Worm (Caenorhabditis elegans) whole organism, early embryonic: Measurements from ENCODE around the gene Y50D4A.6.

Experiments used
- B0310.2 ChIP-seq: sonication (generic microtip); optimal IDR thresholded peaks from 2 replicates; lab custom pipeline; 2016; ENCODE audit warnings: mild to moderate bottlenecking, missing genetic modification characterization, missing compliant biosample characterization
- F13C5.2 ChIP-seq: sonication (generic microtip); optimal IDR thresholded peaks from 2 replicates; lab custom pipeline; 2017; ENCODE audit warnings: mild to moderate bottlenecking, missing genetic modification characterization, inconsistent platforms, missing compliant biosample characterization
- aly-1 ChIP-seq: sonication (generic microtip); optimal IDR thresholded peaks from 2 replicates; lab custom pipeline; 2016; ENCODE audit warnings: missing genetic modification characterization, missing compliant biosample characterization
- ama-1 ChIP-seq: fragments of 150-350 bp; optimal IDR thresholded peaks from 2 replicates; lab custom pipeline; 2014
- ceh-13 ChIP-seq: fragments of 200-800 bp; sonication (Bioruptor generic); optimal IDR thresholded peaks from 2 replicates; lab custom pipeline; 2018; ENCODE audit warnings: mild to moderate bottlenecking, missing genetic modification characterization, missing compliant biosample characterization
- ceh-36 ChIP-seq: sonication (generic microtip); optimal IDR thresholded peaks from 2 replicates; lab custom pipeline; 2016; ENCODE audit warnings: missing genetic modification characterization, inconsistent platforms, missing compliant biosample characterization
- ets-7 ChIP-seq: sonication (generic microtip); optimal IDR thresholded peaks from 2 replicates; lab custom pipeline; 2016; ENCODE audit warnings: missing genotype, missing genetic modification characterization, missing compliant biosample characterization
- flt-1 ChIP-seq: fragments of 200-800 bp; sonication (Bioruptor generic); IDR thresholded peaks from 2 replicates; pipeline ENCODE4 v1.3.6; 2022; ENCODE audit warnings: missing genetic modification characterization, missing compliant biosample characterization
- hmbx-1 ChIP-seq: sonication (generic microtip); optimal IDR thresholded peaks from 2 replicates; lab custom pipeline; 2016; ENCODE audit warnings: mild to moderate bottlenecking, missing genetic modification characterization, missing compliant biosample characterization
- hmg-4 ChIP-seq: fragments of 200-800 bp; sonication (Bioruptor generic); optimal IDR thresholded peaks from 2 replicates; lab custom pipeline; 2018; ENCODE audit warnings: mild to moderate bottlenecking, missing genetic modification characterization, missing compliant biosample characterization
- hnd-1 ChIP-seq: sonication (generic microtip); optimal IDR thresholded peaks from 2 replicates; lab custom pipeline; 2016; ENCODE audit warnings: missing genetic modification characterization, missing compliant biosample characterization
- pes-1 ChIP-seq: fragments of 200-800 bp; sonication (Bioruptor generic); IDR thresholded peaks from 2 replicates; pipeline ENCODE4 v1.3.6; 2022; ENCODE audit warnings: missing genetic modification reagents, missing genetic modification characterization, missing compliant biosample characterization
- scrt-1 ChIP-seq: fragments of 200-800 bp; sonication (Bioruptor generic); IDR thresholded peaks from 2 replicates; pipeline ENCODE4 v1.3.6; 2022; ENCODE audit warnings: missing genetic modification characterization, missing compliant biosample characterization
- sea-1 ChIP-seq: fragments of 200-800 bp; sonication (Bioruptor generic); conservative IDR thresholded peaks from 2 replicates; pipeline ENCODE4 v1.3.6; 2022; ENCODE audit warnings: missing genetic modification characterization, missing compliant biosample characterization
- tbx-11 ChIP-seq: fragments of 200-800 bp; sonication (Bioruptor generic); IDR thresholded peaks from 2 replicates; pipeline ENCODE4 v1.3.6; 2022; ENCODE audit warnings: missing genetic modification characterization, missing compliant biosample characterization
- tbx-37 ChIP-seq: fragments of 200-800 bp; sonication (Bioruptor generic); conservative IDR thresholded peaks from 2 replicates; pipeline ENCODE4 v1.3.6; 2022; ENCODE audit warnings: missing genetic modification reagents, missing genetic modification characterization, missing compliant biosample characterization
- tra-4 ChIP-seq: sonication (generic microtip); optimal IDR thresholded peaks from 2 replicates; lab custom pipeline; 2017; ENCODE audit warnings: missing genetic modification characterization, missing compliant biosample characterization

Y50D4A.6 gene

ce11 chrV:1165090-1165761 is 33.8 kb downstream of the Y50D4A.6 start, which contains the start of gene ptr-16:
TSS of gene ptr-16 (plus strand) at chrV:1165711.
- TF ChIP-seq ceh-36 (tag; lab: Kevin White, UChicago) = peak; percentile 86
- TF ChIP-seq ceh-13 = no peak

DNA sequence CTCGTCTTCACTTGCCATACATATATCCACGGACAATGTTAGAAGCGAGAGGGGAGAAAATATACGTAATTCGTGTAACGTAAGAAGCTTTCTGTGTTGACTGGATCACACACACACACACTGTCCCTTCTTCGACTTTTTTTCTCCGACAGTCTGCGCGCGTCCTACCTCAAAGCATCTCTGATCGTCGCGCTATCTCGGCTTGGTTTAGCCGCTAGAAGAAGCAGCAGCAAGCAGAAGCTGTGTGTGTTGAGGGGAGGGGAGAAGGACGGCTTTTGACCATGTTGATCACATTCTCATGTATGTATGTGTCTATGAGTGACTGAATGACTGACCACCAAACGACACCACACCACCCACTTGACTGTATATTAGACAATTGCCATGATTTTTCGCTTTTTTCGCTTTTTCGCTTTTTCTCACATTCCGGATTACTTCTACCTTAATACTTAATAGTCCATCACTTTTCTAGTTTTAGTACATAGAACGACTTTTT is 34.8 kb downstream of the Y50D4A.6 start, which contains the start of gene T21H3.5:
Gene T21H3.5, minus strand, starts transcription at position 98 of the 496 bp plus-strand sequence.
- no peak for TF ChIP-seq hnd-1
- no peak for TF ChIP-seq F13C5.2 (tag; lab: Kevin White, UChicago)

- TF ChIP-seq hmbx-1 (tag; lab: Kevin White, UChicago) (no peak), ceh-36 (tag; lab: Kevin White, UChicago) (peak; percentile 65)
These were observed 38.4 kb downstream of the Y50D4A.6 start for ce11 chrV:1160716-1161115.

DNA sequence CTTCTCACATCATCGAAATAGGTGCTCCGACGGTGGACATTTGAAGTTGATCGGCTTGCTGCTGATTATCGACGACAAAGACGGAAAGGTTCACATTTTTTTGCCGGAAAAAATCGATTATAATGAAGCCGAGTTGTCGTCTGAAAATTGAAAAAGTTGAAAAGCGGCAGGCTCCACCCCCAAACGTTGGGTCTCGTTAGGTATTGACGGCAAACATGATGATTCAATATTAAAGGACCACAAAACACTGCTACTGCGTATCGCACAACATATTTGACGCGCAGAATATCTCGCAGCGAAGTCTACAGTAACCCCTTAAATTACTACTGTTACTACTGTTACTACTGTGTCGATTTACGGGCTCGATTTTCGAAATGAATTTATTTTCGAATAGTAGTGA is 40.8 kb downstream of the Y50D4A.6 start:
- no peak for TF ChIP-seq flt-1
- peak; percentile 41; the same call in 1 of the 2 replicates for TF ChIP-seq scrt-1
- TF ChIP-seq ama-1 = peak; percentile 75

DNA sequence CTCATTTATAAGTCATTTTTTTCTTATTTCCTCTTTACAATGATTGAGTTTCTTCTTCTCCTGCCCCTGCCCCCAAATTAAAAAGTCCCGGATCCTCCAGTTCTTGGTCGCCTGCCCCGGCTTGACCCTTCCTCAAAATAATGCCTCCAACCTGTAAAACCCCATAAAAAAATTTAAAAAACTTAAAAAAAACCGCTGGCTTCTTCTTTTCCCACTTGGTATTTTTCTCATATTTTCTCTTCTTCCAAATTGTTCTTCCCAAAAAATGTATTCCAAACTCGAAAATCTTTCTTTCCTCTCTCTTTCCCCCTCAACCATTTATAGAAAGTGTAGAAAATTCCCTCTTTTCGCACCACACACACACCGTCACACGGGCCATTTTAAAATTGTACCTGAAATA is 41.6 kb downstream of the Y50D4A.6 start:
- TF ChIP-seq scrt-1 = no peak
- no peak for TF ChIP-seq ets-7 (tag; lab: Kevin White, UChicago)
- no peak for TF ChIP-seq sea-1 (GFP tag; lab: Robert Waterston, UW)
- no peak for TF ChIP-seq hnd-1
- no peak for TF ChIP-seq tbx-37
- TF ChIP-seq ama-1 = no peak
- TF ChIP-seq B0310.2 = no peak
- no peak for TF ChIP-seq tra-4
- TF ChIP-seq aly-1 (tag; lab: Kevin White, UChicago) = no peak
- no peak for TF ChIP-seq hmbx-1 (tag; lab: Kevin White, UChicago)
- no peak for TF ChIP-seq tbx-11 (GFP tag; lab: Robert Waterston, UW)
- no peak for TF ChIP-seq ceh-13

ce11 chrV:1156431-1156830 is 42.6 kb downstream of the Y50D4A.6 start:
- no peak for TF ChIP-seq scrt-1
- no peak for TF ChIP-seq ama-1
- TF ChIP-seq sea-1 (GFP tag; lab: Robert Waterston, UW) = no peak
- TF ChIP-seq tra-4 = no peak
- no peak for TF ChIP-seq hmbx-1 (tag; lab: Kevin White, UChicago)
- no peak for TF ChIP-seq B0310.2

- TF ChIP-seq hnd-1 (no peak), scrt-1 (no peak), tbx-37 (no peak), F13C5.2 (tag; lab: Kevin White, UChicago) (no peak), ama-1 (no peak), aly-1 (tag; lab: Kevin White, UChicago) (no peak), flt-1 (no peak), hmg-4 (no peak), tra-4 (no peak), tbx-11 (GFP tag; lab: Robert Waterston, UW) (no peak), hmbx-1 (tag; lab: Kevin White, UChicago) (no peak), ets-7 (tag; lab: Kevin White, UChicago) (no peak), sea-1 (GFP tag; lab: Robert Waterston, UW) (no peak), B0310.2 (no peak)
These were observed 43.2 kb downstream of the Y50D4A.6 start, which contains the start of gene cmd-1 for ce11 chrV:1155914-1156313. TSS of gene cmd-1 (plus strand) at chrV:1156271.

ce11 chrV:1154472-1155278 is 44.4 kb downstream of the Y50D4A.6 start:
- TF ChIP-seq hmg-4 = no peak
- peak; percentile 14 for TF ChIP-seq ceh-36 (tag; lab: Kevin White, UChicago)

DNA sequence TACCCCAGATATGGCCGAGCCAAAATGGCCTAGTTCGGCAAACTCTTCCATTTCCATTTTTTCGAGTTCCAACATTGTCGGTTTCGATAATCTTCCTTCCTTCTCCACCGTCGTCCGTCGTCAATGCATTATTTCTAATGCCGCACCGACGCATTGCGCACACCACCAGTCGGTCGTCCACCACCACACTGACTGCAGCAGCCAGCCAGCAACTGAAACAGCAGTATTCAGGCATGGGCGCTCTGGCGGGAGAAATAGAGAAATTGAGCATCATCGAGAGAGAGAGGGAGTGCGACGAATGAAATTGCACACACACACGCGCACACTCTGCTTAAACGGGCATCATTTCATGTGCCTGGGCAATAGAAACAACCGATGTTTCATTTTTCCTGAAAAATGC is 45.1 kb downstream of the Y50D4A.6 start:
- 0 out of 2 replicates have a peak, but pooled peaks have one; percentile 43 for TF ChIP-seq scrt-1
- TF ChIP-seq flt-1 = no peak
- peak; percentile 44 for TF ChIP-seq F13C5.2 (tag; lab: Kevin White, UChicago)
- TF ChIP-seq tbx-37 = 0 out of 2 replicates have a peak, but pooled peaks have one; percentile 16
- TF ChIP-seq ets-7 (tag; lab: Kevin White, UChicago) = no peak
- no peak for TF ChIP-seq B0310.2
- TF ChIP-seq hmg-4 = peak; percentile 31
- no peak for TF ChIP-seq pes-1 (GFP tag; lab: Robert Waterston, UW)
- no peak for TF ChIP-seq ama-1
